Worm (Caenorhabditis elegans): ENCODE results near the gene nhr-262.

DNA sequence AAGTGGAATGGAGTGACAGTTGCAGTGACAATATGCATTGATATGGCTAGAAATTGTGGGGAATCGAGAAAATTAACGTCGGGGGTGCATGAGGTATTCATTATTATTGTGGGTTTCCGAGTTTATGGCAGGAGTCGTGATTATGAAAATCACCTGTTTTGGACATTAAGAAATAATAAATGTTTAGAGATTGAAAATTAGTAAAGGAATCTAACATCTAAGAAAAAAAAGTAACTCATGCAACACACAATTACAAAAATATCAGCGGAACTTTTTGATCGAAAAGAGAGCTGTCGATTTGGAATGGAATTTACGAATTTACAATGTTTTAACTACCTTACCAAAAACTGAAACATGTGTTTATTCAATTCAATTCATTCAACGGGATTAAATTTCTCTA, 50.1 kb downstream of the nhr-262 start, which contains the start of gene srh-206:
- TF ChIP-seq zip-5 (tag; optimal IDR thresholded peaks at IDR 0.05) (no peak), unc-42 (tag; optimal IDR thresholded peaks at IDR 0.05) (no peak), F13H6.1 (tag; optimal IDR thresholded peaks at IDR 0.05) (no peak), ceh-48 (tag; optimal IDR thresholded peaks at IDR 0.05) (no peak), sox-2 (GFP tag; IDR thresholded peaks at IDR 0.05) (no peak), pha-2 (tag; optimal IDR thresholded peaks at IDR 0.05) (no peak), ceh-30 (tag; optimal IDR thresholded peaks at IDR 0.05) (no peak), pax-1 (tag; optimal IDR thresholded peaks at IDR 0.05) (no peak), sox-4 (tag; optimal IDR thresholded peaks at IDR 0.05) (no peak), dve-1 (tag; optimal IDR thresholded peaks at IDR 0.05) (no peak)

Data from whole organism, late embryonic.